Worm (Caenorhabditis elegans) whole organism, mixed stage, embryonic: ENCODE measurements around the gene dsb-2.

Experiments
- ceh-83 ChIP-seq: fragments of 200-800 bp; sonication (Bioruptor generic); optimal IDR thresholded peaks from 2 replicates; lab custom pipeline; 2018; ENCODE audit warnings: mild to moderate bottlenecking, missing genetic modification characterization, missing compliant biosample characterization
- elt-1 ChIP-seq: sonication (generic microtip); optimal IDR thresholded peaks from 2 replicates; lab custom pipeline; 2017; ENCODE audit warnings: missing genetic modification characterization, mild to moderate bottlenecking, missing compliant biosample characterization, antibody characterized with exemption, moderate library complexity, borderline replicate concordance; ENCODE audit not compliant: insufficient read depth
- ham-2 ChIP-seq: fragments of 200-800 bp; sonication (Bioruptor generic); optimal IDR thresholded peaks from 2 replicates; lab custom pipeline; 2018; ENCODE audit warnings: mild to moderate bottlenecking, missing genetic modification characterization, missing compliant biosample characterization
- nhr-12 ChIP-seq: fragments of 150-350 bp; optimal IDR thresholded peaks from 2 replicates; lab custom pipeline; 2014; ENCODE audit warnings: missing biosample characterization, missing genetic modification characterization
- nhr-237 ChIP-seq: fragments of 150-350 bp; optimal IDR thresholded peaks from 2 replicates; lab custom pipeline; 2014; ENCODE audit warnings: missing biosample characterization, missing genetic modification characterization
- snpc-4 ChIP-seq: fragments of 150-350 bp; optimal IDR thresholded peaks from 2 replicates; lab custom pipeline; 2014; ENCODE audit warnings: missing biosample characterization, missing genetic modification characterization
- unc-39 ChIP-seq: fragments of 150-350 bp; optimal IDR thresholded peaks from 2 replicates; lab custom pipeline; 2014; ENCODE audit warnings: missing biosample characterization, missing genetic modification characterization
- unc-62 ChIP-seq: fragments of 150-350 bp; optimal IDR thresholded peaks from 2 replicates; lab custom pipeline; 2014; ENCODE audit warnings: missing biosample characterization, missing genetic modification reagents, missing genetic modification characterization

DNA sequence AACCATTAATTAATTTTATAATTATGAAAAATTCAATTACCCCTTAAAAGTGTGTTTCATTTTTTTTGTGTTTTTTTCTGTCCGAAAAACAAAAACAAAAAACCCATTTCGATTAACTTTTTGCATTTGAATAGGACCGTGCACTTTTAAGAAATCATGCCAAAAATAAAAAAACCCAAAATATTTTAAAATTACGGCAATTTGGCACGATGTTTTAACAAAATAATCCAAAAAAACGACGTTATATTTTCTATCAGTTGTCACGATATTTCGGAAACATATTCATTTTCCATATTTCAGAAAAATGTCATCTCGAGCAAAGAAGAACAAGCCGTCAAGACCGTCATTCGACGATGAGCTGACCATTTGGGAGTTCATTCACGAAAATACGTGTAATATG, 49.2 kb upstream of the dsb-2 start, which contains the start of gene tebp-1:
- TF ChIP-seq elt-1 (tag; lab: Kevin White, UChicago): no peak
- no peak for TF ChIP-seq nhr-12 (tag; lab: Kevin White, UChicago)
- no peak for TF ChIP-seq ham-2 (GFP tag; lab: Kevin White, UChicago)
- TF ChIP-seq nhr-237 (tag; lab: Kevin White, UChicago): no peak
- TF ChIP-seq ceh-83 (GFP tag; lab: Kevin White, UChicago): no peak
- TF ChIP-seq unc-39 (tag; lab: Kevin White, UChicago): no peak
- TF ChIP-seq unc-62 (GFP tag; lab: Kevin White, UChicago): no peak
- no peak for TF ChIP-seq snpc-4
